Fruit fly (Drosophila melanogaster) whole organism, prepupa: ENCODE data around the gene CG3868.

Experiments
- CG10669 ChIP-seq: fragments of 200-800 bp; sonication (Bioruptor generic); optimal IDR thresholded peaks from 3 replicates; lab custom pipeline; 2018; ENCODE audit warnings: missing biosample characterization, mild to moderate bottlenecking, missing genetic modification characterization, moderate library complexity
- CG11762 ChIP-seq: fragments of 200-800 bp; sonication (Bioruptor generic); optimal IDR thresholded peaks from 3 replicates; lab custom pipeline; 2016; ENCODE audit warnings: missing biosample characterization, missing genetic modification characterization; ENCODE audit not compliant: insufficient read depth
- CG11902 ChIP-seq: fragments of 200-800 bp; sonication (Bioruptor generic); optimal IDR thresholded peaks from 3 replicates; lab custom pipeline; 2016; ENCODE audit warnings: missing biosample characterization, missing genetic modification characterization
- CG16779 ChIP-seq: fragments of 200-800 bp; sonication (Bioruptor generic); optimal IDR thresholded peaks from 3 replicates; lab custom pipeline; 2017; ENCODE audit warnings: missing biosample characterization, mild to moderate bottlenecking, missing genetic modification characterization
- CG4318 ChIP-seq: fragments of 200-800 bp; sonication (Bioruptor generic); optimal IDR thresholded peaks from 3 replicates; lab custom pipeline; 2017; ENCODE audit warnings: missing biosample characterization, mild to moderate bottlenecking, missing genetic modification characterization
- CG6276 ChIP-seq: fragments of 200-800 bp; sonication (Bioruptor generic); optimal IDR thresholded peaks from 2 replicates; lab custom pipeline; 2017; ENCODE audit warnings: missing biosample characterization, mild to moderate bottlenecking, missing genetic modification characterization
- CG6792 ChIP-seq: fragments of 200-800 bp; sonication (Bioruptor generic); optimal IDR thresholded peaks from 3 replicates; lab custom pipeline; 2016; ENCODE audit warnings: missing biosample characterization, missing genetic modification characterization
- CG8119 ChIP-seq: fragments of 200-800 bp; sonication (Bioruptor generic); IDR thresholded peaks from 3 replicates; pipeline ENCODE4 v1.3.6; 2022; ENCODE audit warnings: missing biosample characterization, missing genetic modification characterization
- Lpt ChIP-seq: fragments of 200-800 bp; sonication (Bioruptor generic); optimal IDR thresholded peaks from 3 replicates; lab custom pipeline; 2016; ENCODE audit warnings: missing biosample characterization, missing genetic modification characterization
- pdm3 ChIP-seq: fragments of 200-800 bp; sonication (Bioruptor generic); optimal IDR thresholded peaks from 3 replicates; lab custom pipeline; 2016; ENCODE audit warnings: missing biosample characterization, missing genetic modification characterization

DNA sequence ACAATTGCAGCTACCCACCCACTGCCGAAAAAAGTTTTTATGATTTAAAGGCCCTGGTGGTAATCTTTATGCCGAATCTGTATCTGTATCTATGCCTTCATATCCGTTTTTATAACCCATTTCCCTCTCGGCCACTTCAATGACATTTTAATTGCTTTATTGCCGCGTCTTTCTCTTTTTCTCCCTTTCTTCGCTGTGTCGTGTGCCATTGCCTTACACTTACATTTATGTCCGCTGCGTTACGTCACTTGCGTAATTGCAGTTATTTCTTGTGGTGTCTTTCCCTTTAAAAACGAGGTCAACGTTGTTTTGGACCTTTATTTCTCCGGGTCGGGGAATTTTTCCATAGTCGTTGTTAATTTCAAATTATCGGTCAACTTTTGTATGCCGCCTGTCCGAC lies 44.8 kb upstream of the CG3868 start:
- TF ChIP-seq CG16779 (no peak), CG6792 (GFP tag; lab: Kevin White, UChicago) (no peak), CG11902 (GFP tag; lab: Kevin White, UChicago) (no peak), Lpt (GFP tag; lab: Kevin White, UChicago) (no peak), pdm3 (GFP tag; lab: Kevin White, UChicago) (no peak), CG8119 (GFP tag; lab: Robert Waterston, UW) (no peak), CG6276 (GFP tag; lab: Kevin White, UChicago) (no peak), CG10669 (GFP tag; lab: Kevin White, UChicago) (no peak), CG11762 (GFP tag; lab: Kevin White, UChicago) (no peak), CG4318 (GFP tag; lab: Kevin White, UChicago) (no peak)
